Worm (Caenorhabditis elegans) whole organism, mixed stage, embryonic: ENCODE measurements around the gene nstp-7.

Source experiments
- ceh-39 ChIP-seq: fragments of 150-350 bp; optimal IDR thresholded peaks from 2 replicates; lab custom pipeline; 2014; ENCODE audit warnings: missing biosample characterization, missing genetic modification characterization
- ceh-43 ChIP-seq: fragments of 200-800 bp; sonication (Bioruptor generic); optimal IDR thresholded peaks from 2 replicates; lab custom pipeline; 2018; ENCODE audit warnings: mild to moderate bottlenecking, missing genetic modification characterization, moderate library complexity, missing compliant biosample characterization
- ces-1 ChIP-seq: fragments of 150-350 bp; optimal IDR thresholded peaks from 2 replicates; lab custom pipeline; 2014; ENCODE audit warnings: missing biosample characterization, missing genetic modification reagents, missing genetic modification characterization
- drap-1 ChIP-seq: fragments of 200-800 bp; sonication (Bioruptor generic); optimal IDR thresholded peaks from 3 replicates; lab custom pipeline; 2018; ENCODE audit warnings: mild to moderate bottlenecking, missing genetic modification characterization, missing compliant biosample characterization
- elt-3 ChIP-seq: fragments of 150-350 bp; optimal IDR thresholded peaks from 2 replicates; lab custom pipeline; 2014; ENCODE audit warnings: missing biosample characterization, missing genetic modification characterization
- lsy-2 ChIP-seq: fragments of 150-350 bp; optimal IDR thresholded peaks from 2 replicates; lab custom pipeline; 2014; ENCODE audit warnings: missing biosample characterization, missing genetic modification characterization
- mep-1 ChIP-seq: fragments of 150-350 bp; optimal IDR thresholded peaks from 2 replicates; lab custom pipeline; 2017; ENCODE audit warnings: missing biosample characterization, missing genetic modification reagents, missing genetic modification characterization, inconsistent platforms
- nhr-12 ChIP-seq: fragments of 150-350 bp; optimal IDR thresholded peaks from 2 replicates; lab custom pipeline; 2014; ENCODE audit warnings: missing biosample characterization, missing genetic modification characterization
- nhr-237 ChIP-seq: fragments of 150-350 bp; optimal IDR thresholded peaks from 2 replicates; lab custom pipeline; 2014; ENCODE audit warnings: missing biosample characterization, missing genetic modification characterization
- nhr-28 ChIP-seq: fragments of 150-350 bp; optimal IDR thresholded peaks from 2 replicates; lab custom pipeline; 2014; ENCODE audit warnings: missing biosample characterization, missing genetic modification characterization
- pha-4 ChIP-seq: fragments of 150-350 bp; optimal IDR thresholded peaks from 2 replicates; lab custom pipeline; 2018; ENCODE audit warnings: missing biosample characterization, missing genetic modification reagents, missing genetic modification characterization
- sptf-1 ChIP-seq: sonication (generic microtip); optimal IDR thresholded peaks from 2 replicates; lab custom pipeline; 2017; ENCODE audit warnings: mild to moderate bottlenecking, missing genetic modification characterization, moderate library complexity, missing compliant biosample characterization
- unc-120 ChIP-seq: sonication (generic microtip); optimal IDR thresholded peaks from 2 replicates; lab custom pipeline; 2017; ENCODE audit warnings: missing genetic modification characterization, missing compliant biosample characterization; ENCODE audit not compliant: poor library complexity, severe bottlenecking

ce11 chrV:599783-600182 lies 18.1 kb downstream of the nstp-7 start:
- TF ChIP-seq unc-120 (tag; lab: Kevin White, UChicago) (no peak), lsy-2 (tag; lab: Kevin White, UChicago) (no peak), ceh-43 (GFP tag; lab: Kevin White, UChicago) (no peak), nhr-28 (tag; lab: Kevin White, UChicago) (no peak), drap-1 (GFP tag; lab: Kevin White, UChicago) (no peak), mep-1 (no peak), nhr-12 (tag; lab: Kevin White, UChicago) (no peak), pha-4 (tag; lab: Kevin White, UChicago) (no peak), ces-1 (GFP tag; lab: Kevin White, UChicago) (no peak), elt-3 (no peak), ceh-39 (tag; lab: Kevin White, UChicago) (no peak), sptf-1 (tag; lab: Kevin White, UChicago) (no peak), nhr-237 (tag; lab: Kevin White, UChicago) (no peak)
